Worm (Caenorhabditis elegans): ENCODE data around the gene str-151.

str-151 gene

DNA sequence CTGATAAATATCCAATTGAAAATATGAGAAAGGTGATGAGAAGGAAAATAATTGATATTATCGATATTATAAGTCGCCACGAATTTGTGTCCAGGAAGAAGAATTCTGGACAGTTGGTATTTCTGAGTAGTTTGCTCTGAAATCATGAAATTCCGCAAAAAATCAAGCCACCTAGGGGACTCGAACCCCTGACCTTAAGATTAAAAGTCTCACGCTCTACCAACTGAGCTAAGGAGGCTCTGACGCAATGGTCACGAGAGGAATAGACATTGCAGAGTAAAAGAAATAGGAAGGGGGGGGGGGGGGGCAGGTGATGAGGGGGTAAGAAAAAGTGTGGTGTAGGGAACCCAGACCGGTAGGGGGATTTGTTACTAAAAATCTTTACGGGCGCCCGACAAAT lies 45.9 kb downstream of the str-151 start (continued):
- TF ChIP-seq hmg-1.2 (GFP tag; IDR thresholded peaks at IDR 0.05): peak; percentile 28; the same call in 1 of the 2 replicates
- peak; percentile 29 for TF ChIP-seq attf-5 (GFP tag; optimal IDR thresholded peaks at IDR 0.05)
- no peak for TF ChIP-seq rcor-1 (GFP tag; IDR thresholded peaks at IDR 0.05)
- 0 out of 2 replicates have a peak, but pooled peaks have one; percentile 30 for TF ChIP-seq D2030.7 (GFP tag; IDR thresholded peaks at IDR 0.05)
- peak; percentile 33 for TF ChIP-seq die-1 (tag; optimal IDR thresholded peaks at IDR 0.05)
- no peak for TF ChIP-seq F23B12.7 (tag; optimal IDR thresholded peaks at IDR 0.05; ENCODE audit: insufficient read depth)

DNA sequence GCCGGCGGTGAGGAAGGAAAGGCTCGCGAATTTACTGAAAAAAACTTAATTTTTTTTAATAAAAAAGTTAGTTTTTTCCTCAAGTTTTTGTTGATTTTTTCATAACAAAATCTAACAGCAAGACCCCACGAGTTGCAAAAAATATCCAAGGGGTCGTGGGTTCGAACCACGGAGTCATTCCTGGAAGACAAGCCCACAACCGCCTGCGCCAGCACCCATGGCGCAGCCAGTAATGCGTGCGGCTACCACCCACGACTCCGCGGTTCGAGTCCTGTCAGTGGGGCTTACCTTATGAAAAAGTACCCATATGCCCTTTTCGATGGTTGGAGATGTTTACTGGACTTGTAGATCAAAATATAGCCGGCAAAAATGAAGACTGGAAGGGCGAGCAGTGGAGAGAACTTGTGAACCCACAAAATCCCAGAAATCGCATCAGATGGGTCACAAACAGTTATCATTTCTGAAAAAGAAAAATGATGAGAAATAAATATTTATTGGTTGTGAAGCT lies 46.8 kb downstream of the str-151 start, which contains the start of gene Y70C5A.2:
Gene Y70C5A.2 (minus strand): TSS at position 458 of the 508 bp plus-strand sequence.
- TF ChIP-seq B0261.1 (tag; optimal IDR thresholded peaks at IDR 0.05): no peak
- TF ChIP-seq rpc-1 (optimal IDR thresholded peaks at IDR 0.05): no peak
- peak; percentile 21 for TF ChIP-seq rpc-1 (tag; optimal IDR thresholded peaks at IDR 0.05)
- no peak for TF ChIP-seq somi-1 (GFP tag; optimal IDR thresholded peaks at IDR 0.05)
- peak; percentile 10; the same call in 1 of the 2 replicates for TF ChIP-seq dox-1 (GFP tag; IDR thresholded peaks at IDR 0.05)
- peak; percentile 80 for TF ChIP-seq pbrm-1 (GFP tag; IDR thresholded peaks at IDR 0.05)
- no peak for TF ChIP-seq Y95B8A.8 (GFP tag; IDR thresholded peaks at IDR 0.05)
- no peak for TF ChIP-seq lin-35 (GFP tag; optimal IDR thresholded peaks at IDR 0.05)
- peak; percentile 35; the same call in 1 of the 2 replicates for TF ChIP-seq D2030.7 (GFP tag; IDR thresholded peaks at IDR 0.05)
- no peak for TF ChIP-seq tbx-9 (tag; optimal IDR thresholded peaks at IDR 0.05; ENCODE audit: borderline replicate concordance)
- no peak for TF ChIP-seq T07F8.4 (tag; optimal IDR thresholded peaks at IDR 0.05)
- TF ChIP-seq attf-6 (GFP tag; IDR thresholded peaks at IDR 0.05): 0 out of 2 replicates have a peak, but pooled peaks have one; percentile 51
- peak; percentile 52 for TF ChIP-seq zfh-2 (GFP tag; conservative IDR thresholded peaks at IDR 0.05)
- no peak for TF ChIP-seq let-526 (GFP tag; IDR thresholded peaks at IDR 0.05)
- TF ChIP-seq ztf-3 (GFP tag; optimal IDR thresholded peaks at IDR 0.05): no peak
